Fruit fly (Drosophila melanogaster) whole organism, embryonic: ENCODE data around the gene RpL8.
A peak's percentile ranks its signal among the peaks of the same experiment; 100 is the strongest.

Experiments
- CG10209 ChIP-seq: fragments of 200-800 bp; sonication (Bioruptor generic); optimal IDR thresholded peaks from 3 replicates; lab custom pipeline; 2017; ENCODE audit warnings: missing biosample characterization, mild to moderate bottlenecking, missing genetic modification characterization, missing genetic modification reagents
- CG10431 ChIP-seq: fragments of 200-800 bp; sonication (Bioruptor generic); optimal IDR thresholded peaks from 3 replicates; lab custom pipeline; 2018; ENCODE audit warnings: missing biosample characterization, mild to moderate bottlenecking, missing genetic modification characterization
- CG10959 ChIP-seq: fragments of 200-800 bp; sonication (Bioruptor generic); IDR thresholded peaks from 2 replicates; pipeline ENCODE4 v1.3.6; 2022; ENCODE audit warnings: missing biosample characterization, missing genetic modification characterization
- CG11398 ChIP-seq: fragments of 200-800 bp; sonication (Bioruptor generic); optimal IDR thresholded peaks from 2 replicates; lab custom pipeline; 2016; ENCODE audit warnings: missing biosample characterization, missing genetic modification characterization
- CG12236 ChIP-seq: fragments of 200-800 bp; sonication (Bioruptor generic); optimal IDR thresholded peaks from 2 replicates; lab custom pipeline; 2016; ENCODE audit warnings: missing biosample characterization, missing genetic modification characterization
- CG12391 ChIP-seq: fragments of 200-800 bp; sonication (Bioruptor generic); optimal IDR thresholded peaks from 3 replicates; lab custom pipeline; 2018; ENCODE audit warnings: missing biosample characterization, mild to moderate bottlenecking, missing genetic modification characterization, moderate library complexity
- CG13894 ChIP-seq: fragments of 200-800 bp; sonication (Bioruptor generic); optimal IDR thresholded peaks from 3 replicates; lab custom pipeline; 2018; ENCODE audit warnings: missing biosample characterization, mild to moderate bottlenecking, missing genetic modification characterization, moderate library complexity
- CG15269 ChIP-seq: fragments of 200-800 bp; sonication (Bioruptor generic); optimal IDR thresholded peaks from 2 replicates; lab custom pipeline; 2018; ENCODE audit warnings: missing biosample characterization, mild to moderate bottlenecking, missing genetic modification characterization, moderate library complexity
- CG1529 ChIP-seq: fragments of 200-800 bp; sonication (Bioruptor generic); optimal IDR thresholded peaks from 3 replicates; lab custom pipeline; 2018; ENCODE audit warnings: missing biosample characterization, missing genetic modification characterization
- CG15514 ChIP-seq: fragments of 200-800 bp; sonication (Bioruptor generic); optimal IDR thresholded peaks from 3 replicates; lab custom pipeline; 2017; ENCODE audit warnings: missing biosample characterization, missing genetic modification characterization, mild to moderate bottlenecking, moderate library complexity, missing genetic modification reagents
- CG18476 ChIP-seq: fragments of 200-800 bp; sonication (Bioruptor generic); optimal IDR thresholded peaks from 2 replicates; lab custom pipeline; 2016; ENCODE audit warnings: missing biosample characterization, mild to moderate bottlenecking, missing genetic modification characterization
- CG2116 ChIP-seq: fragments of 200-800 bp; sonication (Bioruptor generic); optimal IDR thresholded peaks from 3 replicates; lab custom pipeline; 2018; ENCODE audit warnings: missing biosample characterization, mild to moderate bottlenecking, missing genetic modification characterization
- CG2202 ChIP-seq: fragments of 200-800 bp; sonication (Bioruptor generic); optimal IDR thresholded peaks from 2 replicates; lab custom pipeline; 2018; ENCODE audit warnings: missing biosample characterization, mild to moderate bottlenecking, missing genetic modification characterization
- CG32772 ChIP-seq: fragments of 200-800 bp; sonication (Bioruptor generic); IDR thresholded peaks from 2 replicates; pipeline ENCODE4 v1.3.6; 2022; ENCODE audit warnings: missing biosample characterization, missing genetic modification characterization
- CG34224 ChIP-seq: fragments of 200-800 bp; sonication (Bioruptor generic); IDR thresholded peaks from 3 replicates; pipeline ENCODE4 v1.3.6; 2022; ENCODE audit warnings: missing biosample characterization, missing genetic modification characterization; ENCODE audit not compliant: partially characterized antibody
- CG34376 ChIP-seq: fragments of 200-800 bp; sonication (Bioruptor generic); optimal IDR thresholded peaks from 2 replicates; lab custom pipeline; 2018; ENCODE audit warnings: missing biosample characterization, mild to moderate bottlenecking, missing genetic modification characterization
- CG4328 ChIP-seq: fragments of 200-800 bp; sonication (Bioruptor generic); optimal IDR thresholded peaks from 3 replicates; lab custom pipeline; 2017; ENCODE audit warnings: missing biosample characterization, missing genetic modification reagents, missing genetic modification characterization
- CG4424 ChIP-seq: fragments of 200-800 bp; sonication (Bioruptor generic); optimal IDR thresholded peaks from 3 replicates; lab custom pipeline; 2016; ENCODE audit warnings: missing biosample characterization, missing genetic modification characterization
- CG4730 ChIP-seq: fragments of 200-800 bp; sonication (Bioruptor generic); IDR thresholded peaks from 2 replicates; pipeline ENCODE4 v1.3.6; 2022; ENCODE audit warnings: missing biosample characterization, missing genetic modification characterization
- CG4820 ChIP-seq: fragments of 200-800 bp; sonication (Bioruptor generic); optimal IDR thresholded peaks from 3 replicates; lab custom pipeline; 2016; ENCODE audit warnings: missing biosample characterization, missing genetic modification characterization
- CG5245 ChIP-seq: fragments of 200-800 bp; sonication (Bioruptor generic); optimal IDR thresholded peaks from 3 replicates; lab custom pipeline; 2016; ENCODE audit warnings: missing biosample characterization, missing genetic modification characterization
- CG7963 ChIP-seq: fragments of 200-800 bp; sonication (Bioruptor generic); IDR thresholded peaks from 3 replicates; pipeline ENCODE4 v1.3.6; 2022; ENCODE audit warnings: missing biosample characterization, missing genetic modification characterization; ENCODE audit not compliant: partially characterized antibody
- CG8089 ChIP-seq: fragments of 200-800 bp; sonication (Bioruptor generic); optimal IDR thresholded peaks from 3 replicates; lab custom pipeline; 2016; ENCODE audit warnings: missing biosample characterization, missing genetic modification characterization
- CG8944 ChIP-seq: fragments of 200-800 bp; sonication (Bioruptor generic); optimal IDR thresholded peaks from 3 replicates; lab custom pipeline; 2016; ENCODE audit warnings: missing biosample characterization, missing genetic modification characterization
- Chrac-16 ChIP-seq: fragments of 200-800 bp; sonication (Bioruptor generic); optimal IDR thresholded peaks from 3 replicates; lab custom pipeline; 2016; ENCODE audit warnings: missing biosample characterization, missing genetic modification characterization
- CoRest ChIP-seq: fragments of 200-800 bp; sonication (Bioruptor generic); optimal IDR thresholded peaks from 3 replicates; lab custom pipeline; 2018; ENCODE audit warnings: missing biosample characterization, mild to moderate bottlenecking, missing genetic modification characterization, moderate library complexity
- Dad ChIP-seq: fragments of 200-800 bp; sonication (Bioruptor generic); optimal IDR thresholded peaks from 3 replicates; lab custom pipeline; 2016; ENCODE audit warnings: missing biosample characterization, missing genetic modification characterization
- E2f1 ChIP-seq: fragments of 200-800 bp; sonication (Bioruptor generic); IDR thresholded peaks from 2 replicates; pipeline ENCODE4 v1.3.6; 2022; ENCODE audit warnings: missing biosample characterization, missing genetic modification characterization
- E2f2 ChIP-seq: fragments of 200-800 bp; sonication (Bioruptor generic); IDR thresholded peaks from 2 replicates; pipeline ENCODE4 v1.3.6; 2022; ENCODE audit warnings: missing biosample characterization, missing genetic modification characterization
- Hr3 ChIP-seq: fragments of 200-800 bp; sonication (Bioruptor generic); optimal IDR thresholded peaks from 3 replicates; lab custom pipeline; 2016; ENCODE audit warnings: missing biosample characterization, missing genetic modification characterization
- MBD-R2 ChIP-seq: fragments of 200-800 bp; sonication (Bioruptor generic); IDR thresholded peaks from 2 replicates; pipeline ENCODE4 v1.3.6; 2022; ENCODE audit warnings: missing biosample characterization, missing genetic modification characterization
- MTF-1 ChIP-seq: fragments of 200-800 bp; sonication (Bioruptor generic); optimal IDR thresholded peaks from 2 replicates; lab custom pipeline; 2018; ENCODE audit warnings: missing biosample characterization, mild to moderate bottlenecking, missing genetic modification characterization, borderline replicate concordance
- Mes4 ChIP-seq: fragments of 200-800 bp; sonication (Bioruptor generic); optimal IDR thresholded peaks from 2 replicates; lab custom pipeline; 2016; ENCODE audit warnings: missing biosample characterization, missing genetic modification characterization
- Oli ChIP-seq: fragments of 200-800 bp; sonication (Bioruptor generic); optimal IDR thresholded peaks from 2 replicates; lab custom pipeline; 2018; ENCODE audit warnings: missing biosample characterization, mild to moderate bottlenecking, missing genetic modification characterization, moderate library complexity
- Sin3A ChIP-seq: fragments of >200 bp; optimal IDR thresholded peaks from 2 replicates; lab custom pipeline; 2018
- Sry-β ChIP-seq: fragments of 200-800 bp; sonication (Bioruptor generic); optimal IDR thresholded peaks from 2 replicates; lab custom pipeline; 2018; ENCODE audit warnings: missing biosample characterization, mild to moderate bottlenecking, missing genetic modification characterization, moderate library complexity
- YL-1 ChIP-seq: fragments of 200-800 bp; sonication (Bioruptor generic); optimal IDR thresholded peaks from 3 replicates; lab custom pipeline; 2017; ENCODE audit warnings: missing biosample characterization, mild to moderate bottlenecking, missing genetic modification characterization
- br ChIP-seq: fragments of >200 bp; optimal IDR thresholded peaks from 2 replicates; lab custom pipeline; 2017
- bsh ChIP-seq, 2 experiments: fragments of 200-800 bp; sonication (Bioruptor generic); optimal IDR thresholded peaks; 2 replicates each; lab custom pipeline; 2017 to 2018; ENCODE audit warnings: mild to moderate bottlenecking in 2 of 2, missing biosample characterization in 2 of 2, missing genetic modification characterization in 2 of 2, moderate library complexity in 1 of 2
- caup ChIP-seq: fragments of 200-800 bp; sonication (Bioruptor generic); optimal IDR thresholded peaks from 3 replicates; lab custom pipeline; 2017; ENCODE audit warnings: missing biosample characterization, mild to moderate bottlenecking, missing genetic modification characterization, moderate library complexity; ENCODE audit not compliant: severe bottlenecking
- ci ChIP-seq: fragments of 200-800 bp; sonication (Bioruptor generic); IDR thresholded peaks from 3 replicates; pipeline ENCODE4 v1.3.6; 2022; ENCODE audit warnings: missing biosample characterization, missing genetic modification characterization
- crc ChIP-seq: fragments of 200-800 bp; sonication (Bioruptor generic); optimal IDR thresholded peaks from 2 replicates; lab custom pipeline; 2016; ENCODE audit warnings: missing biosample characterization, missing genetic modification characterization
- gcm ChIP-seq: fragments of 200-800 bp; sonication (Bioruptor generic); optimal IDR thresholded peaks from 2 replicates; lab custom pipeline; 2019; ENCODE audit warnings: missing biosample characterization, mild to moderate bottlenecking, missing genetic modification characterization, moderate library complexity
- hkb ChIP-seq, 2 experiments: fragments of 200-800 bp in 1 of 2; fragments of >200 bp in 1 of 2; sonication (Bioruptor generic) in 1 of 2; IDR thresholded peaks in 1 of 2; optimal IDR thresholded peaks in 1 of 2; 2 replicates each; pipeline versions ENCODE4 v1.3.6 to Lab custom; 2017 to 2022; ENCODE audit warnings: missing biosample characterization in 1 of 2, missing genetic modification characterization in 1 of 2
- odd ChIP-seq: fragments of 200-800 bp; sonication (Bioruptor generic); optimal IDR thresholded peaks from 2 replicates; lab custom pipeline; 2017; ENCODE audit warnings: missing biosample characterization, mild to moderate bottlenecking, missing genetic modification characterization
- pfk ChIP-seq: fragments of 200-800 bp; sonication (Bioruptor generic); optimal IDR thresholded peaks from 2 replicates; lab custom pipeline; 2018; ENCODE audit warnings: missing biosample characterization, mild to moderate bottlenecking, missing genetic modification characterization, moderate library complexity
- phol ChIP-seq: fragments of 200-800 bp; sonication (Bioruptor generic); optimal IDR thresholded peaks from 3 replicates; lab custom pipeline; 2018; ENCODE audit warnings: missing biosample characterization, mild to moderate bottlenecking, missing genetic modification characterization, moderate library complexity
- sd ChIP-seq: fragments of 200-800 bp; sonication (Bioruptor generic); optimal IDR thresholded peaks from 3 replicates; lab custom pipeline; 2018; ENCODE audit warnings: missing biosample characterization, mild to moderate bottlenecking, missing genetic modification characterization, moderate library complexity
- sna ChIP-seq: fragments of 200-800 bp; sonication (Bioruptor generic); IDR thresholded peaks from 2 replicates; pipeline ENCODE4 v1.3.6; 2022; ENCODE audit warnings: missing biosample characterization, missing genetic modification characterization; ENCODE audit not compliant: partially characterized antibody
- sr ChIP-seq: fragments of 200-800 bp; sonication (Bioruptor generic); IDR thresholded peaks from 3 replicates; pipeline ENCODE4 v1.3.6; 2022; ENCODE audit warnings: missing biosample characterization, missing genetic modification characterization

The RpL8 gene

DNA sequence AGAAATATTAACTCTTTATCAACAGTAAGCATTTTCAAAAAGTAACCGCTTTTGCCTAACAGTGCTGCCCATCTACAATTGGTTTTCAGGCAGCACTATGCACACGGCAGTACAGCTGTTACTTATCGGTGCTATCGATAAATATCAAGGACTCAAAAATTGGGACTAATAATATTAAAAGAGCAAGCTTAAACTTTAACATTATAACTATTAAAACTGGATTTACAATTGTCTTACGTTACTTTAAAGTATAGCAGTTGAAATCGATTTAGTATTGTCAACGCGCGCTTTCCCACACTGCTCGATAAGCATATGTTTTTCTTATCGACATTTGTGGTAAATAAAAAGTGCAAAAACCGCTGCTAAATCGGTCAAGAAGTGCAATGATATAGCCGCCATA is 44.1 kb downstream of the RpL8 start, which contains the start of the genes CG42245 and MEP-1 (continued):
- peak; percentile 26 for TF ChIP-seq CG5245
- TF ChIP-seq sd (tag; lab: Kevin White, UChicago): no peak
- TF ChIP-seq CG15514 (GFP tag; lab: Kevin White, UChicago): peak; percentile 64
- peak; percentile 20 for TF ChIP-seq Hr3 (GFP tag; lab: Kevin White, UChicago)
- peak; percentile 6 for TF ChIP-seq CG8089 (GFP tag; lab: Kevin White, UChicago)
- 0 out of 3 replicates have a peak, but pooled peaks have one; percentile 14 for TF ChIP-seq CG7963
- TF ChIP-seq CG32772 (GFP tag; lab: Robert Waterston, UW): no peak
- TF ChIP-seq crc (GFP tag; lab: Kevin White, UChicago): peak; percentile 14
- TF ChIP-seq Dad (GFP tag; lab: Kevin White, UChicago): peak; percentile 57
- no peak for TF ChIP-seq br
- peak; percentile 43 for TF ChIP-seq Oli (tag; lab: Kevin White, UChicago)
- TF ChIP-seq CG15269 (tag; lab: Kevin White, UChicago): peak; percentile 38
- TF ChIP-seq pfk: no peak
- TF ChIP-seq hkb (optimal IDR thresholded peaks at IDR 0.05; lab: Kevin White, UChicago): no peak
- TF ChIP-seq hkb (GFP tag; IDR thresholded peaks at IDR 0.05; lab: Robert Waterston, UW): no peak
- TF ChIP-seq MTF-1 (GFP tag; lab: Kevin White, UChicago): peak; percentile 26
- TF ChIP-seq YL-1 (GFP tag; lab: Kevin White, UChicago): peak; percentile 37
- TF ChIP-seq CG2202 (tag; lab: Kevin White, UChicago): no peak
- no peak for TF ChIP-seq sr (GFP tag; lab: Robert Waterston, UW)
- TF ChIP-seq Sin3A (lab: Kevin White, UChicago): peak; percentile 53
- peak; percentile 58 for TF ChIP-seq MBD-R2 (GFP tag; lab: Robert Waterston, UW)
- TF ChIP-seq bsh (GFP tag; optimal IDR thresholded peaks at IDR 0.05; lab: Kevin White, UChicago): peak in 1 of 2 experiments; percentile 53
- peak; percentile 42 for TF ChIP-seq CG18476 (GFP tag; lab: Kevin White, UChicago)
- TF ChIP-seq CG2116 (GFP tag; lab: Kevin White, UChicago): peak; percentile 94
- peak; percentile 82 for TF ChIP-seq E2f2 (GFP tag; lab: Robert Waterston, UW)
- TF ChIP-seq CoRest (tag; lab: Kevin White, UChicago): peak; percentile 66
- no peak for TF ChIP-seq E2f1 (GFP tag; lab: Robert Waterston, UW)
- peak; percentile 8 for TF ChIP-seq CG10431 (GFP tag; lab: Kevin White, UChicago)
- TF ChIP-seq CG12391: peak; percentile 70
- TF ChIP-seq CG34376 (GFP tag; lab: Kevin White, UChicago): peak; percentile 19
- TF ChIP-seq ci (GFP tag; lab: Robert Waterston, UW): peak; percentile 55; the same call in 1 of the 3 replicates
- TF ChIP-seq phol (tag; lab: Kevin White, UChicago): peak; percentile 55
- peak; percentile 74 for TF ChIP-seq CG4424 (GFP tag; lab: Kevin White, UChicago)
- TF ChIP-seq CG34224 (GFP tag; lab: Robert Waterston, UW): peak; percentile 41; the same call in 1 of the 3 replicates
- no peak for TF ChIP-seq odd (GFP tag; lab: Kevin White, UChicago)
- TF ChIP-seq CG4730 (GFP tag; lab: Robert Waterston, UW): no peak
- TF ChIP-seq CG4328: no peak
- TF ChIP-seq CG13894 (tag; lab: Kevin White, UChicago): peak; percentile 44
- TF ChIP-seq CG8944: peak; percentile 23
- peak; percentile 34 for TF ChIP-seq Chrac-16 (GFP tag; lab: Kevin White, UChicago)
- TF ChIP-seq CG12236 (GFP tag; lab: Kevin White, UChicago): peak; percentile 49
- TF ChIP-seq Mes4: peak; percentile 49
- peak; percentile 41 for TF ChIP-seq CG4820 (GFP tag; lab: Kevin White, UChicago)
- TF ChIP-seq CG11398: peak; percentile 37
- TF ChIP-seq Sry-β (GFP tag; lab: Kevin White, UChicago): no peak
- peak; percentile 61 for TF ChIP-seq sna (GFP tag; lab: Robert Waterston, UW)
- peak; percentile 17 for TF ChIP-seq gcm (GFP tag; lab: Kevin White, UChicago)
- peak; percentile 17 for TF ChIP-seq CG10209 (GFP tag; lab: Kevin White, UChicago)
- TF ChIP-seq CG1529 (GFP tag; lab: Kevin White, UChicago): peak; percentile 24
- no peak for TF ChIP-seq CG10959 (GFP tag; lab: Robert Waterston, UW)
- TF ChIP-seq caup (GFP tag; lab: Kevin White, UChicago): peak; percentile 51
